Worm (Caenorhabditis elegans) whole organism, L3 larva: ENCODE measurements around the gene srd-74.

Source experiments
- aly-2 ChIP-seq: fragments of 150-350 bp; optimal IDR thresholded peaks from 2 replicates; lab custom pipeline; 2014; ENCODE audit warnings: missing biosample characterization, missing genetic modification characterization
- ceh-28 ChIP-seq: fragments of 150-350 bp; optimal IDR thresholded peaks from 2 replicates; lab custom pipeline; 2014; ENCODE audit warnings: missing biosample characterization, missing genetic modification reagents, missing genetic modification characterization
- ceh-82 ChIP-seq: fragments of 150-350 bp; optimal IDR thresholded peaks from 2 replicates; lab custom pipeline; 2014; ENCODE audit warnings: missing biosample characterization, missing genetic modification characterization
- egl-27 ChIP-seq: sonication (generic microtip); optimal IDR thresholded peaks from 4 replicates; lab custom pipeline; 2017; ENCODE audit warnings: missing biosample characterization, missing genetic modification reagents, missing genetic modification characterization
- elt-3 ChIP-seq, 3 experiments: fragments of 150-350 bp in 1 of 3; sonication (generic microtip) in 2 of 3; optimal IDR thresholded peaks; 2 replicates in 2 of 3; 4 replicates in 1 of 3; lab custom pipeline; 2014 to 2017; ENCODE audit warnings: missing biosample characterization in 3 of 3, missing genetic modification characterization in 3 of 3
- fkh-2 ChIP-seq: fragments of 150-350 bp; optimal IDR thresholded peaks from 2 replicates; lab custom pipeline; 2014; ENCODE audit warnings: missing biosample characterization, missing genetic modification reagents, missing genetic modification characterization
- fos-1 ChIP-seq: fragments of 150-350 bp; optimal IDR thresholded peaks from 2 replicates; lab custom pipeline; 2014; ENCODE audit warnings: missing biosample characterization, missing genetic modification characterization
- hmg-11 ChIP-seq: sonication (generic microtip); optimal IDR thresholded peaks from 2 replicates; lab custom pipeline; 2016; ENCODE audit warnings: missing genetic modification characterization, missing compliant biosample characterization
- nhr-12 ChIP-seq: fragments of 150-350 bp; optimal IDR thresholded peaks from 2 replicates; lab custom pipeline; 2014; ENCODE audit warnings: missing biosample characterization, missing genetic modification characterization
- pha-4 ChIP-seq: fragments of 150-350 bp; optimal IDR thresholded peaks from 2 replicates; lab custom pipeline; 2014; ENCODE audit warnings: missing biosample characterization, missing genetic modification reagents, missing genetic modification characterization
- tbx-2 ChIP-seq: sonication (generic microtip); optimal IDR thresholded peaks from 2 replicates; lab custom pipeline; 2016; ENCODE audit warnings: mild to moderate bottlenecking, missing genetic modification characterization, missing compliant biosample characterization
- unc-39 ChIP-seq: sonication (generic microtip); optimal IDR thresholded peaks from 4 replicates; lab custom pipeline; 2017; ENCODE audit warnings: missing biosample characterization, missing genetic modification characterization
- zag-1 ChIP-seq: fragments of 150-350 bp; optimal IDR thresholded peaks from 2 replicates; lab custom pipeline; 2014; ENCODE audit warnings: missing biosample characterization, missing genetic modification characterization

DNA sequence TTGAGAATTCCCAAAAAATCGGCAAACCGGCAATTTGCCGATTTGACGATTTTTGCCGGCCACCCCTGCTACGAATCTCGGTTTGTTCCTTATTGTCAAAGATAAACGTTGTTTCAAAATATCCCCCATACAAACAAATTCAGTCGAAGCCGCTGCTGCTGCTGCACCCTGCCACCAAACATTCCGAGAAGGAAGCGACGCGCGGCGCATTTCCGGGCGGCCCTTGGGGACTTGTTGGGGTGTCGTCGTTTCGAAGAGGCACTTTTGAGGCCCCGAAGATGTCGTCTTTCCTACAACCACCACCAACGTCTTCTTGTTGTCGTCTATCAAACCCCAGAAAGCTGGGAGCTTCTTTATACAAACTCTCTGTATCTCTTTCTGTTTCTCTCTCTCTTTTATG lies 12.5 kb downstream of the srd-74 start:
- TF ChIP-seq tbx-2 (no peak), aly-2 (tag; lab: Kevin White, UChicago) (no peak), hmg-11 (tag; lab: Kevin White, UChicago) (no peak), fkh-2 (tag; lab: Kevin White, UChicago) (no peak), zag-1 (tag; lab: Kevin White, UChicago) (no peak), elt-3 (tag; optimal IDR thresholded peaks at IDR 0.05; lab: Kevin White, UChicago) (no peak), pha-4 (tag; lab: Kevin White, UChicago) (no peak), unc-39 (tag; lab: Kevin White, UChicago) (no peak), fos-1 (tag; lab: Kevin White, UChicago) (no peak), ceh-82 (tag; lab: Kevin White, UChicago) (no peak), ceh-28 (tag; lab: Kevin White, UChicago) (no peak), nhr-12 (tag; lab: Kevin White, UChicago) (no peak), egl-27 (no peak)
